Fruit fly (Drosophila melanogaster) whole organism, embryonic: Measurements from ENCODE around the gene CG9184.

ENCODE experiments used
- Aef1 ChIP-seq: fragments of 200-800 bp; sonication (Bioruptor generic); IDR thresholded peaks from 3 replicates; pipeline ENCODE4 v1.3.6; 2022; ENCODE audit warnings: missing biosample characterization, missing genetic modification characterization
- B-H1 ChIP-seq: fragments of 200-800 bp; sonication (Bioruptor generic); IDR thresholded peaks from 3 replicates; pipeline ENCODE4 v1.3.6; 2022; ENCODE audit warnings: missing biosample characterization, missing genetic modification characterization
- B-H2 ChIP-seq: fragments of 200-800 bp; sonication (Bioruptor generic); optimal IDR thresholded peaks from 2 replicates; lab custom pipeline; 2018; ENCODE audit warnings: missing biosample characterization, mild to moderate bottlenecking, missing genetic modification characterization
- CG10366 ChIP-seq: fragments of 200-800 bp; sonication (Bioruptor generic); IDR thresholded peaks from 2 replicates; pipeline ENCODE4 v1.3.6; 2022; ENCODE audit warnings: missing biosample characterization, missing genetic modification characterization
- CG10431 ChIP-seq: fragments of 200-800 bp; sonication (Bioruptor generic); optimal IDR thresholded peaks from 3 replicates; lab custom pipeline; 2018; ENCODE audit warnings: missing biosample characterization, mild to moderate bottlenecking, missing genetic modification characterization
- CG14860 ChIP-seq: fragments of 200-800 bp; sonication (Bioruptor generic); IDR thresholded peaks from 3 replicates; pipeline ENCODE4 v1.3.6; 2022; ENCODE audit warnings: missing biosample characterization, missing genetic modification characterization; ENCODE audit not compliant: partially characterized antibody
- CG1603 ChIP-seq: fragments of 200-800 bp; sonication (Bioruptor generic); optimal IDR thresholded peaks from 2 replicates; lab custom pipeline; 2019; ENCODE audit warnings: missing biosample characterization, mild to moderate bottlenecking, missing genetic modification characterization, moderate library complexity
- CG17802 ChIP-seq: fragments of 200-800 bp; sonication (Bioruptor generic); optimal IDR thresholded peaks from 2 replicates; lab custom pipeline; 2018; ENCODE audit warnings: missing biosample characterization, mild to moderate bottlenecking, missing genetic modification characterization, moderate library complexity
- CG2202 ChIP-seq: fragments of 200-800 bp; sonication (Bioruptor generic); optimal IDR thresholded peaks from 2 replicates; lab custom pipeline; 2018; ENCODE audit warnings: missing biosample characterization, mild to moderate bottlenecking, missing genetic modification characterization
- CG3065 ChIP-seq: fragments of 200-800 bp; sonication (Bioruptor generic); optimal IDR thresholded peaks from 2 replicates; lab custom pipeline; 2016; ENCODE audit warnings: missing biosample characterization, missing genetic modification characterization
- CG31441 ChIP-seq: fragments of 200-800 bp; sonication (Bioruptor generic); IDR thresholded peaks from 2 replicates; pipeline ENCODE4 v1.3.6; 2022; ENCODE audit warnings: missing biosample characterization, missing genetic modification characterization
- CG32767 ChIP-seq: fragments of 200-800 bp; sonication (Bioruptor generic); IDR thresholded peaks from 2 replicates; pipeline ENCODE4 v1.3.6; 2022; ENCODE audit warnings: missing biosample characterization, missing genetic modification characterization
- CG3726 ChIP-seq: fragments of 200-800 bp; sonication (Bioruptor generic); IDR thresholded peaks from 3 replicates; pipeline ENCODE4, ENCODE4 v1.3.6; 2022; ENCODE audit warnings: missing biosample characterization, missing genetic modification characterization
- CG6654 ChIP-seq: fragments of 200-800 bp; sonication (Bioruptor generic); optimal IDR thresholded peaks from 2 replicates; lab custom pipeline; 2017; ENCODE audit warnings: missing biosample characterization, mild to moderate bottlenecking, missing genetic modification characterization
- CG7372 ChIP-seq: fragments of 200-800 bp; sonication (Bioruptor generic); IDR thresholded peaks from 2 replicates; pipeline ENCODE4 v1.3.6; 2022; ENCODE audit warnings: missing biosample characterization, missing genetic modification characterization
- CG7928 ChIP-seq: fragments of 200-800 bp; sonication (Bioruptor generic); optimal IDR thresholded peaks from 2 replicates; lab custom pipeline; 2017; ENCODE audit warnings: missing biosample characterization, mild to moderate bottlenecking, missing genetic modification characterization
- CG8290 ChIP-seq, 3 experiments: fragments of 200-800 bp; sonication (Bioruptor generic); optimal IDR thresholded peaks; 2 replicates each; lab custom pipeline; 2016 to 2019; ENCODE audit warnings: missing biosample characterization in 3 of 3, missing genetic modification characterization in 3 of 3, mild to moderate bottlenecking in 2 of 3, moderate library complexity in 1 of 3
- CG8944 ChIP-seq: fragments of 200-800 bp; sonication (Bioruptor generic); optimal IDR thresholded peaks from 3 replicates; lab custom pipeline; 2016; ENCODE audit warnings: missing biosample characterization, missing genetic modification characterization
- CHES-1-like ChIP-seq: fragments of 200-800 bp; sonication (Bioruptor generic); optimal IDR thresholded peaks from 2 replicates; lab custom pipeline; 2016; ENCODE audit warnings: missing biosample characterization, missing genetic modification characterization
- Dad ChIP-seq: fragments of 200-800 bp; sonication (Bioruptor generic); optimal IDR thresholded peaks from 3 replicates; lab custom pipeline; 2016; ENCODE audit warnings: missing biosample characterization, missing genetic modification characterization
- Fer2 ChIP-seq: fragments of 200-800 bp; sonication (Bioruptor generic); optimal IDR thresholded peaks from 2 replicates; lab custom pipeline; 2018; ENCODE audit warnings: missing biosample characterization, mild to moderate bottlenecking, missing genetic modification characterization, moderate library complexity
- Fer3 ChIP-seq: fragments of 200-800 bp; sonication (Bioruptor generic); optimal IDR thresholded peaks from 2 replicates; lab custom pipeline; 2018; ENCODE audit warnings: missing biosample characterization, mild to moderate bottlenecking, missing genetic modification characterization, moderate library complexity
- HmgZ ChIP-seq: fragments of 200-800 bp; sonication (Bioruptor generic); optimal IDR thresholded peaks from 2 replicates; lab custom pipeline; 2018; ENCODE audit warnings: missing biosample characterization, mild to moderate bottlenecking, missing genetic modification characterization
- MESR4 ChIP-seq: fragments of 200-800 bp; sonication (Bioruptor generic); optimal IDR thresholded peaks from 2 replicates; lab custom pipeline; 2018; ENCODE audit warnings: missing biosample characterization, mild to moderate bottlenecking, missing genetic modification characterization, moderate library complexity
- Mes4 ChIP-seq: fragments of 200-800 bp; sonication (Bioruptor generic); optimal IDR thresholded peaks from 2 replicates; lab custom pipeline; 2016; ENCODE audit warnings: missing biosample characterization, missing genetic modification characterization
- Oli ChIP-seq: fragments of 200-800 bp; sonication (Bioruptor generic); optimal IDR thresholded peaks from 2 replicates; lab custom pipeline; 2018; ENCODE audit warnings: missing biosample characterization, mild to moderate bottlenecking, missing genetic modification characterization, moderate library complexity
- Ptx1 ChIP-seq: fragments of 200-800 bp; sonication (Bioruptor generic); IDR thresholded peaks from 2 replicates; pipeline ENCODE4 v1.3.6; 2022; ENCODE audit warnings: missing biosample characterization, missing genetic modification characterization
- Ssrp ChIP-seq: fragments of 200-800 bp; sonication (Bioruptor generic); optimal IDR thresholded peaks from 2 replicates; lab custom pipeline; 2018; ENCODE audit warnings: missing biosample characterization, mild to moderate bottlenecking, missing genetic modification characterization, moderate library complexity
- Vsx1 ChIP-seq: fragments of 200-800 bp; sonication (Bioruptor generic); optimal IDR thresholded peaks from 2 replicates; lab custom pipeline; 2017; ENCODE audit warnings: missing biosample characterization, mild to moderate bottlenecking, missing genetic modification characterization, missing genetic modification reagents
- ab ChIP-seq: fragments of 200-800 bp; sonication (Bioruptor generic); optimal IDR thresholded peaks from 2 replicates; lab custom pipeline; 2016; ENCODE audit warnings: missing biosample characterization, missing genetic modification characterization
- amos ChIP-seq: fragments of 200-800 bp; sonication (Bioruptor generic); IDR thresholded peaks from 2 replicates; pipeline ENCODE4 v1.3.6; 2022; ENCODE audit warnings: missing biosample characterization, missing genetic modification characterization; ENCODE audit not compliant: partially characterized antibody
- bbx ChIP-seq: fragments of 200-800 bp; sonication (Bioruptor generic); IDR thresholded peaks from 2 replicates; pipeline ENCODE4 v1.3.6; 2022; ENCODE audit warnings: missing biosample characterization, missing genetic modification characterization; ENCODE audit not compliant: partially characterized antibody
- bigmax ChIP-seq: fragments of 200-800 bp; sonication (Bioruptor generic); optimal IDR thresholded peaks from 2 replicates; lab custom pipeline; 2018; ENCODE audit warnings: missing biosample characterization, mild to moderate bottlenecking, missing genetic modification characterization
- bsh ChIP-seq, 2 experiments: fragments of 200-800 bp; sonication (Bioruptor generic); optimal IDR thresholded peaks; 2 replicates each; lab custom pipeline; 2017 to 2018; ENCODE audit warnings: mild to moderate bottlenecking in 2 of 2, missing biosample characterization in 2 of 2, missing genetic modification characterization in 2 of 2, moderate library complexity in 1 of 2
- chn ChIP-seq: fragments of 200-800 bp; sonication (Bioruptor generic); optimal IDR thresholded peaks from 2 replicates; lab custom pipeline; 2016; ENCODE audit warnings: missing biosample characterization, missing genetic modification characterization
- dan ChIP-seq: fragments of 200-800 bp; sonication (Bioruptor generic); IDR thresholded peaks from 2 replicates; pipeline ENCODE4 v1.3.6; 2022; ENCODE audit warnings: missing biosample characterization, missing genetic modification characterization
- fd102C ChIP-seq: fragments of 200-800 bp; sonication (Bioruptor generic); optimal IDR thresholded peaks from 2 replicates; lab custom pipeline; 2018; ENCODE audit warnings: missing biosample characterization, mild to moderate bottlenecking, missing genetic modification characterization, moderate library complexity
- fd64A ChIP-seq: fragments of 200-800 bp; sonication (Bioruptor generic); optimal IDR thresholded peaks from 3 replicates; lab custom pipeline; 2018; ENCODE audit warnings: missing biosample characterization, mild to moderate bottlenecking, missing genetic modification characterization
- ftz-f1 ChIP-seq: fragments of 200-800 bp; sonication (Bioruptor generic); optimal IDR thresholded peaks from 2 replicates; lab custom pipeline; 2016; ENCODE audit warnings: missing biosample characterization, missing genetic modification characterization
- gem ChIP-seq: fragments of 200-800 bp; sonication (Bioruptor generic); optimal IDR thresholded peaks from 2 replicates; lab custom pipeline; 2019; ENCODE audit warnings: missing biosample characterization, mild to moderate bottlenecking, missing genetic modification characterization, moderate library complexity
- gsb ChIP-seq: fragments of 200-800 bp; sonication (Bioruptor generic); IDR thresholded peaks from 2 replicates; pipeline ENCODE4 v1.3.6; 2022; ENCODE audit warnings: missing biosample characterization, missing genetic modification characterization
- jumu ChIP-seq: fragments of 200-800 bp; sonication (Bioruptor generic); optimal IDR thresholded peaks from 3 replicates; lab custom pipeline; 2016; ENCODE audit warnings: missing biosample characterization, missing genetic modification characterization
- nau ChIP-seq: fragments of 200-800 bp; sonication (Bioruptor generic); optimal IDR thresholded peaks from 3 replicates; lab custom pipeline; 2017; ENCODE audit warnings: missing biosample characterization, mild to moderate bottlenecking, missing genetic modification characterization, missing genetic modification reagents
- oc ChIP-seq: fragments of 200-800 bp; sonication (Bioruptor generic); optimal IDR thresholded peaks from 2 replicates; lab custom pipeline; 2018; ENCODE audit warnings: missing biosample characterization, mild to moderate bottlenecking, missing genetic modification characterization, moderate library complexity
- odd ChIP-seq: fragments of 200-800 bp; sonication (Bioruptor generic); optimal IDR thresholded peaks from 2 replicates; lab custom pipeline; 2017; ENCODE audit warnings: missing biosample characterization, mild to moderate bottlenecking, missing genetic modification characterization
- otp ChIP-seq: fragments of 200-800 bp; sonication (Bioruptor generic); IDR thresholded peaks from 3 replicates; pipeline ENCODE4, ENCODE4 v1.3.6; 2022; ENCODE audit warnings: missing biosample characterization, missing genetic modification characterization
- sens ChIP-seq: fragments of 200-800 bp; sonication (Bioruptor generic); peaks from one replicate; lab custom pipeline; 2016; ENCODE audit warnings: missing biosample characterization, missing genetic modification characterization
- ssp ChIP-seq: fragments of 200-800 bp; sonication (Bioruptor generic); IDR thresholded peaks from 2 replicates; pipeline ENCODE4 v1.3.6; 2022; ENCODE audit warnings: missing biosample characterization, missing genetic modification characterization
- tin ChIP-seq: fragments of 200-800 bp; sonication (Bioruptor generic); optimal IDR thresholded peaks from 3 replicates; lab custom pipeline; 2016; ENCODE audit warnings: missing biosample characterization, missing genetic modification characterization
- unc-4 ChIP-seq: fragments of 200-800 bp; sonication (Bioruptor generic); IDR thresholded peaks from 2 replicates; pipeline ENCODE4 v1.3.6; 2022; ENCODE audit warnings: missing biosample characterization, missing genetic modification characterization; ENCODE audit not compliant: partially characterized antibody

The CG9184 gene

dm6 chr3L:1368201-1368617, 45.6 kb upstream of the CG9184 start (continued):
- TF ChIP-seq CG2202 (tag; lab: Kevin White, UChicago) (peak; percentile 60), CG32767 (peak; percentile 71), CG31441 (GFP tag; lab: Robert Waterston, UW) (peak; percentile 84), CG6654 (GFP tag; lab: Kevin White, UChicago) (peak; percentile 27), HmgZ (tag; lab: Kevin White, UChicago) (peak; percentile 63), gsb (peak; percentile 84), CHES-1-like (peak; percentile 59), fd102C (GFP tag; lab: Kevin White, UChicago) (peak; percentile 71), ssp (GFP tag; lab: Robert Waterston, UW) (peak; percentile 64), bbx (GFP tag; lab: Robert Waterston, UW) (no peak), unc-4 (GFP tag; lab: Robert Waterston, UW) (no peak), CG10366 (GFP tag; lab: Robert Waterston, UW) (peak; percentile 87), CG8944 (GFP tag; lab: Kevin White, UChicago) (peak; percentile 70), sens (GFP tag; lab: Kevin White, UChicago) (peak; percentile 96), otp (GFP tag; lab: Robert Waterston, UW) (peak; percentile 92), ftz-f1 (GFP tag; lab: Kevin White, UChicago) (peak; percentile 22), CG3726 (GFP tag; lab: Robert Waterston, UW) (peak; percentile 87), CG14860 (no peak), CG7372 (GFP tag; lab: Robert Waterston, UW) (peak; percentile 80), B-H2 (GFP tag; lab: Kevin White, UChicago) (no peak), CG10431 (GFP tag; lab: Kevin White, UChicago) (no peak), CG17802 (peak; percentile 46), Aef1 (GFP tag; lab: Robert Waterston, UW) (peak; percentile 83), ab (GFP tag; lab: Kevin White, UChicago) (peak; percentile 62), bsh (GFP tag; optimal IDR thresholded peaks at IDR 0.05; lab: Kevin White, UChicago) (peak in 1 of 2 experiments; percentile 78), chn (GFP tag; lab: Kevin White, UChicago) (peak; percentile 77), CG7928 (GFP tag; lab: Kevin White, UChicago) (peak; percentile 20), B-H1 (peak; percentile 78), Fer3 (tag; lab: Kevin White, UChicago) (peak; percentile 72), CG3065 (GFP tag; lab: Kevin White, UChicago) (peak; percentile 21), amos (no peak), Dad (GFP tag; lab: Kevin White, UChicago) (peak; percentile 58), odd (GFP tag; lab: Kevin White, UChicago) (peak; percentile 24), MESR4 (GFP tag; lab: Kevin White, UChicago) (no peak), Ssrp (tag; lab: Kevin White, UChicago) (peak; percentile 66), fd64A (GFP tag; lab: Kevin White, UChicago) (peak; percentile 22), Mes4 (GFP tag; lab: Kevin White, UChicago) (peak; percentile 65), gem (tag; lab: Kevin White, UChicago) (peak; percentile 84), nau (GFP tag; lab: Kevin White, UChicago) (peak; percentile 22), oc (tag; lab: Kevin White, UChicago) (peak; percentile 73), Vsx1 (GFP tag; lab: Kevin White, UChicago) (no peak), jumu (GFP tag; lab: Kevin White, UChicago) (peak; percentile 75), CG8290 (GFP tag; optimal IDR thresholded peaks at IDR 0.05; lab: Kevin White, UChicago) (peak; percentile 58), CG8290 (tag; optimal IDR thresholded peaks at IDR 0.05; lab: Kevin White, UChicago) (peak in 1 of 2 experiments; percentile 89), CG1603 (tag; lab: Kevin White, UChicago) (peak; percentile 87), Ptx1 (GFP tag; lab: Robert Waterston, UW) (peak; percentile 85), Fer2 (peak; percentile 57), dan (peak; percentile 79; the same call in 1 of the 2 replicates), Oli (tag; lab: Kevin White, UChicago) (peak; percentile 78), tin (GFP tag; lab: Kevin White, UChicago) (peak; percentile 73), bigmax (no peak)
